Worm (Caenorhabditis elegans) whole organism, mixed stage, embryonic: ENCODE results near the gene epic-2.

Source experiments
- blmp-1 ChIP-seq: fragments of 150-350 bp; optimal IDR thresholded peaks from 2 replicates; lab custom pipeline; 2014; ENCODE audit warnings: missing biosample characterization, missing genetic modification characterization
- lin-13 ChIP-seq: fragments of 150-350 bp; optimal IDR thresholded peaks from 2 replicates; lab custom pipeline; 2014; ENCODE audit warnings: missing biosample characterization, missing genetic modification characterization
- mep-1 ChIP-seq: fragments of 150-350 bp; optimal IDR thresholded peaks from 2 replicates; lab custom pipeline; 2017; ENCODE audit warnings: missing biosample characterization, missing genetic modification reagents, missing genetic modification characterization, inconsistent platforms

- TF ChIP-seq lin-13 (tag; lab: Kevin White, UChicago) (peak; percentile 88), mep-1 (tag; lab: Kevin White, UChicago) (peak; percentile 55), blmp-1 (tag; lab: Kevin White, UChicago) (no peak)
Measured at ce11 chrIV:1709695-1710315, 10.8 kb upstream of the epic-2 start, which contains the start of the genes pbs-1 and K08D12.3.
